Fruit fly (Drosophila melanogaster): Measurements from ENCODE around the gene CG13837.
A peak's percentile ranks its signal among the peaks of the same experiment; 100 is the strongest.

DNA sequence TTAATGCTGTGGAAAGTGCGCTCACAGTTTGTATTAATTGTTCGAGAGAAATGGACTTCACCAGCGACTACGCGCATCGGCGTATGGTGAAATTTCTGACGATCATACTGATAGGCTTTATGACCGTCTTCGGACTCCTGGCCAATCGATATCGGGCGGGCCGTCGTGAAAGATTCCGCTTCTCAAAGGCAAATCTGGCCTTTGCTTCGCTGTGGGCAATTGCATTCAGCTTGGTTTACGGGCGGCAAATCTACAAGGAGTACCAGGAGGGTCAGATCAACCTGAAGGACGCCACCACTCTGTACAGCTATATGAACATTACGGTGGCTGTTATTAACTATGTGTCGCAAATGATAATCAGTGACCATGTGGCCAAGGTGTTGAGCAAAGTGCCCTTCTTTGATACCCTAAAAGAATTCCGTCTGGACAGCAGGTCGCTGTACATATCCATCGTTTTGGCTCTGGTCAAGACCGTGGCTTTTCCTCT lies 7.9 kb downstream of the CG13837 start, which contains the start of gene Gr94a:
- TF ChIP-seq ttk (optimal IDR thresholded peaks at IDR 0.05) (peak; percentile 97), insv (optimal IDR thresholded peaks at IDR 0.05) (no peak), psq (optimal IDR thresholded peaks at IDR 0.05) (no peak), Myc (optimal IDR thresholded peaks at IDR 0.05) (no peak), Sin3A (optimal IDR thresholded peaks at IDR 0.05) (no peak), h (optimal IDR thresholded peaks at IDR 0.05) (no peak)
